Worm (Caenorhabditis elegans) whole organism, L4 larva: Measurements from ENCODE around the gene Y53C12B.1.

Source experiments
- D1046.2 ChIP-seq: fragments of 200-800 bp; sonication (Bioruptor generic); IDR thresholded peaks from 2 replicates; pipeline ENCODE4 v1.3.6; 2022; ENCODE audit warnings: missing genetic modification characterization, missing compliant biosample characterization
- F37D6.2 ChIP-seq: sonication (generic microtip); optimal IDR thresholded peaks from 2 replicates; lab custom pipeline; 2016; ENCODE audit warnings: mild to moderate bottlenecking, missing genetic modification characterization, missing compliant biosample characterization
- R02D3.7 ChIP-seq: fragments of 150-350 bp; sonication (generic microtip); optimal IDR thresholded peaks from 3 replicates; lab custom pipeline; 2014; ENCODE audit warnings: missing biosample characterization, missing genetic modification characterization
- Y48G9A.11 ChIP-seq: fragments of 200-800 bp; sonication (Bioruptor generic); IDR thresholded peaks from 2 replicates; pipeline ENCODE4 v1.3.6; 2022; ENCODE audit warnings: missing genetic modification reagents, missing genetic modification characterization, missing compliant biosample characterization
- Y5F2A.4 ChIP-seq: fragments of 200-800 bp; sonication (Bioruptor generic); optimal IDR thresholded peaks from 2 replicates; lab custom pipeline; 2018; ENCODE audit warnings: mild to moderate bottlenecking, missing genetic modification characterization, missing compliant biosample characterization
- ZK546.5 ChIP-seq, 2 experiments: sonication (generic microtip); optimal IDR thresholded peaks; 2 replicates each; lab custom pipeline; 2017; ENCODE audit warnings: missing biosample characterization in 2 of 2, missing genetic modification characterization in 2 of 2
- aly-2 ChIP-seq: sonication (generic microtip); optimal IDR thresholded peaks from 2 replicates; lab custom pipeline; 2018; ENCODE audit warnings: missing biosample characterization, missing genetic modification characterization
- arid-1 ChIP-seq: fragments of 200-800 bp; sonication (Bioruptor generic); conservative IDR thresholded peaks from 2 replicates; pipeline ENCODE4 v1.3.6; 2022; ENCODE audit warnings: missing genetic modification reagents, missing genetic modification characterization, missing compliant biosample characterization
- attf-4 ChIP-seq: sonication (generic microtip); optimal IDR thresholded peaks from 3 replicates; lab custom pipeline; 2017; ENCODE audit warnings: missing biosample characterization, missing genetic modification characterization
- ceh-20 ChIP-seq: fragments of 200-800 bp; sonication (Bioruptor generic); IDR thresholded peaks from 2 replicates; pipeline ENCODE4 v1.3.6; 2022; ENCODE audit warnings: missing genetic modification reagents, missing genetic modification characterization, missing compliant biosample characterization
- ceh-44 ChIP-seq: fragments of 200-800 bp; sonication (Bioruptor generic); IDR thresholded peaks from 2 replicates; pipeline ENCODE4 v1.3.6; 2022; ENCODE audit warnings: missing genetic modification reagents, missing genetic modification characterization, missing compliant biosample characterization
- ceh-62 ChIP-seq: sonication (generic microtip); optimal IDR thresholded peaks from 2 replicates; lab custom pipeline; 2017; ENCODE audit warnings: missing biosample characterization, missing genetic modification characterization
- cey-2 ChIP-seq: sonication (generic microtip); optimal IDR thresholded peaks from 3 replicates; lab custom pipeline; 2017; ENCODE audit warnings: missing genetic modification characterization, mild to moderate bottlenecking, missing compliant biosample characterization, antibody characterized with exemption, borderline replicate concordance; ENCODE audit not compliant: insufficient read depth
- daf-12 ChIP-seq: fragments of 150-350 bp; optimal IDR thresholded peaks from 2 replicates; lab custom pipeline; 2014; ENCODE audit warnings: missing biosample characterization, missing genetic modification reagents, missing genetic modification characterization
- daf-16 ChIP-seq, 3 experiments: sonication (generic microtip); optimal IDR thresholded peaks; 2 replicates each; lab custom pipeline; 2016 to 2017; ENCODE audit warnings: missing genetic modification characterization in 3 of 3, missing genetic modification reagents in 3 of 3, mild to moderate bottlenecking in 2 of 3, missing compliant biosample characterization in 2 of 3, missing biosample characterization in 1 of 3, moderate library complexity in 1 of 3
- daf-19 ChIP-seq: fragments of 200-800 bp; sonication (Bioruptor generic); conservative IDR thresholded peaks from 2 replicates; pipeline ENCODE4 v1.3.6; 2022; ENCODE audit warnings: missing genetic modification characterization, missing compliant biosample characterization
- daf-8 ChIP-seq: fragments of 200-800 bp; sonication (Bioruptor generic); IDR thresholded peaks from 2 replicates; pipeline ENCODE4 v1.3.6; 2022; ENCODE audit warnings: missing genetic modification characterization, missing compliant biosample characterization
- dmd-8 ChIP-seq: fragments of 200-800 bp; sonication (Bioruptor generic); IDR thresholded peaks from 2 replicates; pipeline ENCODE4 v1.3.6; 2022; ENCODE audit warnings: missing genetic modification characterization, missing compliant biosample characterization
- egl-27 ChIP-seq: sonication (generic microtip); optimal IDR thresholded peaks from 3 replicates; lab custom pipeline; 2017; ENCODE audit warnings: missing biosample characterization, missing genetic modification reagents, missing genetic modification characterization
- fos-1 ChIP-seq: fragments of 150-350 bp; optimal IDR thresholded peaks from 2 replicates; lab custom pipeline; 2014; ENCODE audit warnings: missing biosample characterization, missing genetic modification characterization
- gei-8 ChIP-seq: fragments of 200-800 bp; sonication (Bioruptor generic); optimal IDR thresholded peaks from 2 replicates; lab custom pipeline; 2018; ENCODE audit warnings: mild to moderate bottlenecking, missing genetic modification characterization, missing compliant biosample characterization
- hif-1 ChIP-seq, 2 experiments: sonication (generic microtip); optimal IDR thresholded peaks; 2 replicates each; lab custom pipeline; 2016 to 2017; ENCODE audit warnings: missing compliant biosample characterization in 2 of 2, missing genetic modification characterization in 2 of 2, missing genetic modification reagents in 2 of 2, missing genotype in 2 of 2, mild to moderate bottlenecking in 1 of 2
- jun-1 ChIP-seq: fragments of 150-350 bp; optimal IDR thresholded peaks from 2 replicates; lab custom pipeline; 2014; ENCODE audit warnings: missing biosample characterization, missing genetic modification reagents, missing genetic modification characterization
- lim-7 ChIP-seq: fragments of 200-800 bp; sonication (Bioruptor generic); IDR thresholded peaks from 2 replicates; pipeline ENCODE4 v1.3.6; 2022; ENCODE audit warnings: missing genetic modification characterization, missing compliant biosample characterization
- lin-13 ChIP-seq: fragments of 150-350 bp; optimal IDR thresholded peaks from 2 replicates; lab custom pipeline; 2014; ENCODE audit warnings: missing biosample characterization, missing genetic modification reagents, missing genetic modification characterization
- lin-15B ChIP-seq: fragments of 150-350 bp; sonication (generic microtip); optimal IDR thresholded peaks from 3 replicates; lab custom pipeline; 2014; ENCODE audit warnings: missing biosample characterization, missing genetic modification characterization
- lin-38 ChIP-seq: fragments of 200-800 bp; sonication (Bioruptor generic); IDR thresholded peaks from 2 replicates; pipeline ENCODE4 v1.3.6; 2022; ENCODE audit warnings: missing genetic modification reagents, missing genetic modification characterization, missing compliant biosample characterization
- madf-9 ChIP-seq: fragments of 200-800 bp; sonication (Bioruptor generic); conservative IDR thresholded peaks from 2 replicates; pipeline ENCODE4 v1.3.6; 2022; ENCODE audit warnings: missing genetic modification reagents, missing genetic modification characterization, missing compliant biosample characterization
- mdt-29 ChIP-seq: fragments of 200-800 bp; sonication (Bioruptor generic); IDR thresholded peaks from 2 replicates; pipeline ENCODE4 v1.3.6; 2022; ENCODE audit warnings: missing genetic modification reagents, missing genetic modification characterization, missing compliant biosample characterization
- mep-1 ChIP-seq: fragments of 150-350 bp; sonication (generic microtip); optimal IDR thresholded peaks from 3 replicates; lab custom pipeline; 2014; ENCODE audit warnings: missing biosample characterization, missing genetic modification characterization
- mes-2 ChIP-seq: sonication (generic microtip); optimal IDR thresholded peaks from 2 replicates; lab custom pipeline; 2016; ENCODE audit warnings: missing genotype, mild to moderate bottlenecking, missing genetic modification characterization, missing compliant biosample characterization; ENCODE audit not compliant: poor library complexity, severe bottlenecking
- mxl-2 ChIP-seq: fragments of 200-800 bp; sonication (Bioruptor generic); conservative IDR thresholded peaks from 2 replicates; pipeline ENCODE4 v1.3.6; 2022; ENCODE audit warnings: missing genetic modification reagents, missing genetic modification characterization, missing compliant biosample characterization
- mxl-3 ChIP-seq: fragments of 200-800 bp; sonication (Bioruptor generic); optimal IDR thresholded peaks from 2 replicates; lab custom pipeline; 2018; ENCODE audit warnings: mild to moderate bottlenecking, missing genetic modification characterization, missing compliant biosample characterization
- nhr-11 ChIP-seq: fragments of 150-350 bp; optimal IDR thresholded peaks from 2 replicates; lab custom pipeline; 2014; ENCODE audit warnings: missing biosample characterization, missing genetic modification characterization
- nhr-237 ChIP-seq: sonication (generic microtip); optimal IDR thresholded peaks from 2 replicates; lab custom pipeline; 2017; ENCODE audit warnings: missing biosample characterization, missing genetic modification characterization
- nhr-41 ChIP-seq: fragments of 200-800 bp; sonication (Bioruptor generic); IDR thresholded peaks from 2 replicates; pipeline ENCODE4 v1.3.6; 2022; ENCODE audit warnings: missing genetic modification reagents, missing genetic modification characterization, missing compliant biosample characterization
- nhr-48 ChIP-seq: sonication (generic microtip); optimal IDR thresholded peaks from 2 replicates; lab custom pipeline; 2016; ENCODE audit warnings: mild to moderate bottlenecking, missing genetic modification characterization, missing compliant biosample characterization
- nhr-77 ChIP-seq: fragments of 150-350 bp; optimal IDR thresholded peaks from 2 replicates; lab custom pipeline; 2014; ENCODE audit warnings: missing biosample characterization, missing genetic modification characterization
- pha-4 ChIP-seq, 2 experiments: fragments of 150-350 bp in 1 of 2; fragments of 200-800 bp in 1 of 2; sonication (Bioruptor generic) in 1 of 2; IDR thresholded peaks in 1 of 2; optimal IDR thresholded peaks in 1 of 2; 2 replicates each; pipeline versions ENCODE4 v1.3.6 to Lab custom; 2014 to 2022; ENCODE audit warnings: missing genetic modification characterization in 2 of 2, missing genetic modification reagents in 2 of 2, missing biosample characterization in 1 of 2, missing compliant biosample characterization in 1 of 2
- rbr-2 ChIP-seq: sonication (generic microtip); optimal IDR thresholded peaks from 2 replicates; lab custom pipeline; 2016; ENCODE audit warnings: missing genotype, missing genetic modification characterization, missing compliant biosample characterization
- sdz-12 ChIP-seq: fragments of 200-800 bp; sonication (Bioruptor generic); optimal IDR thresholded peaks from 2 replicates; lab custom pipeline; 2018; ENCODE audit warnings: mild to moderate bottlenecking, missing genetic modification characterization, missing compliant biosample characterization
- spr-1 ChIP-seq: sonication (generic microtip); optimal IDR thresholded peaks from 2 replicates; lab custom pipeline; 2016; ENCODE audit warnings: mild to moderate bottlenecking, missing genetic modification characterization, missing compliant biosample characterization
- spr-3 ChIP-seq: fragments of 200-800 bp; sonication (Bioruptor generic); optimal IDR thresholded peaks from 2 replicates; lab custom pipeline; 2018; ENCODE audit warnings: mild to moderate bottlenecking, missing genetic modification characterization, missing compliant biosample characterization
- tag-97 ChIP-seq: fragments of 200-800 bp; sonication (Bioruptor generic); IDR thresholded peaks from 2 replicates; pipeline ENCODE4 v1.3.6; 2022; ENCODE audit warnings: missing genetic modification characterization, missing compliant biosample characterization
- unc-130 ChIP-seq: sonication (generic microtip); optimal IDR thresholded peaks from 2 replicates; lab custom pipeline; 2016; ENCODE audit warnings: missing genetic modification reagents, missing genetic modification characterization, missing compliant biosample characterization
- unc-39 ChIP-seq: sonication (generic microtip); optimal IDR thresholded peaks from 2 replicates; lab custom pipeline; 2017; ENCODE audit warnings: missing biosample characterization, missing genetic modification characterization
- unc-62 ChIP-seq, 3 experiments: fragments of 150-350 bp in 1 of 3; sonication (generic microtip); optimal IDR thresholded peaks in 2 of 3; peaks in 1 of 3; 1 replicate in 1 of 3; 2 replicates in 2 of 3; lab custom pipeline; 2014 to 2017; ENCODE audit warnings: missing biosample characterization in 3 of 3, missing genetic modification characterization in 3 of 3, missing genetic modification reagents in 3 of 3, missing genotype in 1 of 3
- zfp-3 ChIP-seq: fragments of 200-800 bp; sonication (Bioruptor generic); conservative IDR thresholded peaks from 2 replicates; pipeline ENCODE4 v1.3.6; 2022; ENCODE audit warnings: missing genetic modification reagents, missing genetic modification characterization, missing compliant biosample characterization
- zip-11 ChIP-seq: fragments of 200-800 bp; sonication (Bioruptor generic); IDR thresholded peaks from 2 replicates; pipeline ENCODE4 v1.3.6; 2022; ENCODE audit warnings: missing genetic modification characterization, missing compliant biosample characterization
- ztf-7 ChIP-seq: fragments of 150-350 bp; optimal IDR thresholded peaks from 2 replicates; lab custom pipeline; 2014; ENCODE audit warnings: missing biosample characterization, missing genetic modification characterization

The Y53C12B.1 gene

ce11 chrII:9738820-9739219, 7.1 kb downstream of the Y53C12B.1 start (continued):
- TF ChIP-seq spr-1 (tag; lab: Kevin White, UChicago) (no peak), mxl-2 (0 out of 2 replicates have a peak, but pooled peaks have one; percentile 2), lin-15B (tag; lab: Kevin White, UChicago) (no peak), madf-9 (GFP tag; lab: Robert Waterston, UW) (0 out of 2 replicates have a peak, but pooled peaks have one; percentile 21), arid-1 (0 out of 2 replicates have a peak, but pooled peaks have one; percentile 7), dmd-8 (GFP tag; lab: Robert Waterston, UW) (no peak), nhr-77 (tag; lab: Kevin White, UChicago) (peak; percentile 87), tag-97 (GFP tag; lab: Robert Waterston, UW) (no peak), zfp-3 (0 out of 2 replicates have a peak, but pooled peaks have one; percentile 25), rbr-2 (no peak), cey-2 (tag; lab: Kevin White, UChicago) (no peak), nhr-41 (GFP tag; lab: Robert Waterston, UW) (no peak), daf-8 (no peak), Y5F2A.4 (no peak), attf-4 (tag; lab: Kevin White, UChicago) (no peak), mes-2 (peak; percentile 5), sdz-12 (GFP tag; lab: Kevin White, UChicago) (no peak), nhr-48 (tag; lab: Kevin White, UChicago) (peak; percentile 14), gei-8 (GFP tag; lab: Kevin White, UChicago) (peak; percentile 56), lin-38 (GFP tag; lab: Robert Waterston, UW) (peak; percentile 48; the same call in 1 of the 2 replicates), mxl-3 (GFP tag; lab: Kevin White, UChicago) (peak; percentile 61), mdt-29 (GFP tag; lab: Robert Waterston, UW) (no peak), daf-12 (no peak), ZK546.5 (tag; optimal IDR thresholded peaks at IDR 0.05; lab: Kevin White, UChicago) (no peak), spr-3 (GFP tag; lab: Kevin White, UChicago) (peak; percentile 38), aly-2 (no peak), lim-7 (peak; percentile 49; the same call in 1 of the 2 replicates), jun-1 (tag; lab: Kevin White, UChicago) (no peak), zip-11 (GFP tag; lab: Robert Waterston, UW) (no peak), lin-13 (no peak), ceh-44 (GFP tag; lab: Robert Waterston, UW) (no peak), F37D6.2 (tag; lab: Kevin White, UChicago) (no peak), unc-62 (GFP tag; optimal IDR thresholded peaks at IDR 0.05 in 1 of 2; lab: Kevin White, UChicago) (no peak), unc-62 (tag; optimal IDR thresholded peaks at IDR 0.05; lab: Kevin White, UChicago) (no peak), unc-39 (tag; lab: Kevin White, UChicago) (no peak), ztf-7 (tag; lab: Kevin White, UChicago) (no peak), daf-19 (GFP tag; lab: Robert Waterston, UW) (no peak), fos-1 (tag; lab: Kevin White, UChicago) (no peak), hif-1 (tag; optimal IDR thresholded peaks at IDR 0.05; lab: Kevin White, UChicago) (no peak), Y48G9A.11 (GFP tag; lab: Robert Waterston, UW) (no peak), R02D3.7 (tag; lab: Kevin White, UChicago) (no peak), nhr-11 (tag; lab: Kevin White, UChicago) (no peak), mep-1 (tag; lab: Kevin White, UChicago) (peak; percentile 31), daf-16 (GFP tag; optimal IDR thresholded peaks at IDR 0.05; lab: Kevin White, UChicago) (peak in 1 of 2 experiments; percentile 63), daf-16 (tag; optimal IDR thresholded peaks at IDR 0.05; lab: Kevin White, UChicago) (peak; percentile 66), nhr-237 (tag; lab: Kevin White, UChicago) (no peak), egl-27 (tag; lab: Kevin White, UChicago) (no peak), D1046.2 (no peak), ceh-20 (GFP tag; lab: Robert Waterston, UW) (no peak), pha-4 (GFP tag; IDR thresholded peaks at IDR 0.05; lab: Robert Waterston, UW) (0 out of 2 replicates have a peak, but pooled peaks have one; percentile 36), pha-4 (tag; optimal IDR thresholded peaks at IDR 0.05; lab: Kevin White, UChicago) (no peak), unc-130 (GFP tag; lab: Kevin White, UChicago) (no peak), ceh-62 (tag; lab: Kevin White, UChicago) (no peak)
